Worm (Caenorhabditis elegans) whole organism, mixed stage, embryonic: Measurements from ENCODE around the gene ceh-74.

ENCODE experiments used
- M03D4.4 ChIP-seq: sonication (generic microtip); optimal IDR thresholded peaks from 2 replicates; lab custom pipeline; 2017; ENCODE audit warnings: mild to moderate bottlenecking, missing genetic modification characterization, missing compliant biosample characterization
- bed-3 ChIP-seq: fragments of 200-800 bp; sonication (Bioruptor generic); optimal IDR thresholded peaks from 3 replicates; lab custom pipeline; 2018; ENCODE audit warnings: mild to moderate bottlenecking, missing genetic modification characterization, moderate library complexity, missing compliant biosample characterization
- blmp-1 ChIP-seq: fragments of 150-350 bp; optimal IDR thresholded peaks from 2 replicates; lab custom pipeline; 2014; ENCODE audit warnings: missing biosample characterization, missing genetic modification characterization
- ceh-39 ChIP-seq: fragments of 150-350 bp; optimal IDR thresholded peaks from 2 replicates; lab custom pipeline; 2014; ENCODE audit warnings: missing biosample characterization, missing genetic modification characterization
- ceh-43 ChIP-seq: fragments of 200-800 bp; sonication (Bioruptor generic); optimal IDR thresholded peaks from 2 replicates; lab custom pipeline; 2018; ENCODE audit warnings: mild to moderate bottlenecking, missing genetic modification characterization, moderate library complexity, missing compliant biosample characterization
- ceh-83 ChIP-seq: fragments of 200-800 bp; sonication (Bioruptor generic); optimal IDR thresholded peaks from 2 replicates; lab custom pipeline; 2018; ENCODE audit warnings: mild to moderate bottlenecking, missing genetic modification characterization, missing compliant biosample characterization
- ces-1 ChIP-seq: fragments of 150-350 bp; optimal IDR thresholded peaks from 2 replicates; lab custom pipeline; 2014; ENCODE audit warnings: missing biosample characterization, missing genetic modification reagents, missing genetic modification characterization
- cnd-1 ChIP-seq: fragments of 200-800 bp; sonication (Bioruptor generic); optimal IDR thresholded peaks from 2 replicates; lab custom pipeline; 2018; ENCODE audit warnings: mild to moderate bottlenecking, missing genetic modification characterization, missing compliant biosample characterization
- elt-1 ChIP-seq: sonication (generic microtip); optimal IDR thresholded peaks from 2 replicates; lab custom pipeline; 2017; ENCODE audit warnings: missing genetic modification characterization, mild to moderate bottlenecking, missing compliant biosample characterization, antibody characterized with exemption, moderate library complexity, borderline replicate concordance; ENCODE audit not compliant: insufficient read depth
- elt-3 ChIP-seq: fragments of 150-350 bp; optimal IDR thresholded peaks from 2 replicates; lab custom pipeline; 2014; ENCODE audit warnings: missing biosample characterization, missing genetic modification characterization
- flh-1 ChIP-seq: fragments of 200-800 bp; sonication (Bioruptor generic); optimal IDR thresholded peaks from 2 replicates; lab custom pipeline; 2018; ENCODE audit warnings: mild to moderate bottlenecking, missing genetic modification characterization, moderate library complexity, missing compliant biosample characterization
- ham-2 ChIP-seq: fragments of 200-800 bp; sonication (Bioruptor generic); optimal IDR thresholded peaks from 2 replicates; lab custom pipeline; 2018; ENCODE audit warnings: mild to moderate bottlenecking, missing genetic modification characterization, missing compliant biosample characterization
- hlh-1 ChIP-seq: fragments of 150-350 bp; optimal IDR thresholded peaks from 2 replicates; lab custom pipeline; 2014; ENCODE audit warnings: missing biosample characterization, missing genetic modification reagents, missing genetic modification characterization
- lin-13 ChIP-seq: fragments of 150-350 bp; optimal IDR thresholded peaks from 2 replicates; lab custom pipeline; 2014; ENCODE audit warnings: missing biosample characterization, missing genetic modification characterization
- lin-32 ChIP-seq: fragments of 200-800 bp; sonication (Bioruptor generic); optimal IDR thresholded peaks from 2 replicates; lab custom pipeline; 2018; ENCODE audit warnings: mild to moderate bottlenecking, missing genetic modification characterization, missing compliant biosample characterization
- lsy-2 ChIP-seq: fragments of 150-350 bp; optimal IDR thresholded peaks from 2 replicates; lab custom pipeline; 2014; ENCODE audit warnings: missing biosample characterization, missing genetic modification characterization
- mab-5 ChIP-seq: fragments of 150-350 bp; optimal IDR thresholded peaks from 2 replicates; lab custom pipeline; 2014; ENCODE audit warnings: missing biosample characterization, missing genetic modification characterization
- mep-1 ChIP-seq: fragments of 150-350 bp; optimal IDR thresholded peaks from 2 replicates; lab custom pipeline; 2017; ENCODE audit warnings: missing biosample characterization, missing genetic modification reagents, missing genetic modification characterization, inconsistent platforms
- mls-2 ChIP-seq: sonication (generic microtip); optimal IDR thresholded peaks from 2 replicates; lab custom pipeline; 2016; ENCODE audit warnings: mild to moderate bottlenecking, missing genetic modification characterization, moderate library complexity, missing compliant biosample characterization
- nhr-12 ChIP-seq: fragments of 150-350 bp; optimal IDR thresholded peaks from 2 replicates; lab custom pipeline; 2014; ENCODE audit warnings: missing biosample characterization, missing genetic modification characterization
- nhr-237 ChIP-seq: fragments of 150-350 bp; optimal IDR thresholded peaks from 2 replicates; lab custom pipeline; 2014; ENCODE audit warnings: missing biosample characterization, missing genetic modification characterization
- nhr-28 ChIP-seq: fragments of 150-350 bp; optimal IDR thresholded peaks from 2 replicates; lab custom pipeline; 2014; ENCODE audit warnings: missing biosample characterization, missing genetic modification characterization
- nhr-76 ChIP-seq: sonication (generic microtip); optimal IDR thresholded peaks from 2 replicates; lab custom pipeline; 2017; ENCODE audit warnings: missing biosample characterization, missing genetic modification characterization
- pha-4 ChIP-seq: fragments of 150-350 bp; optimal IDR thresholded peaks from 2 replicates; lab custom pipeline; 2018; ENCODE audit warnings: missing biosample characterization, missing genetic modification reagents, missing genetic modification characterization
- sem-2 ChIP-seq: fragments of 200-800 bp; sonication (Bioruptor generic); optimal IDR thresholded peaks from 2 replicates; lab custom pipeline; 2018; ENCODE audit warnings: mild to moderate bottlenecking, missing genetic modification characterization, missing compliant biosample characterization
- snpc-4 ChIP-seq: fragments of 150-350 bp; optimal IDR thresholded peaks from 2 replicates; lab custom pipeline; 2014; ENCODE audit warnings: missing biosample characterization, missing genetic modification characterization
- sptf-1 ChIP-seq: sonication (generic microtip); optimal IDR thresholded peaks from 2 replicates; lab custom pipeline; 2017; ENCODE audit warnings: mild to moderate bottlenecking, missing genetic modification characterization, moderate library complexity, missing compliant biosample characterization
- tbx-8 ChIP-seq: fragments of 200-800 bp; sonication (Bioruptor generic); optimal IDR thresholded peaks from 2 replicates; lab custom pipeline; 2018; ENCODE audit warnings: mild to moderate bottlenecking, missing genetic modification characterization, moderate library complexity, missing compliant biosample characterization
- unc-120 ChIP-seq: sonication (generic microtip); optimal IDR thresholded peaks from 2 replicates; lab custom pipeline; 2017; ENCODE audit warnings: missing genetic modification characterization, missing compliant biosample characterization; ENCODE audit not compliant: poor library complexity, severe bottlenecking
- unc-39 ChIP-seq: fragments of 150-350 bp; optimal IDR thresholded peaks from 2 replicates; lab custom pipeline; 2014; ENCODE audit warnings: missing biosample characterization, missing genetic modification characterization
- unc-62 ChIP-seq: fragments of 150-350 bp; optimal IDR thresholded peaks from 2 replicates; lab custom pipeline; 2014; ENCODE audit warnings: missing biosample characterization, missing genetic modification reagents, missing genetic modification characterization
- zip-8 ChIP-seq: fragments of 150-350 bp; optimal IDR thresholded peaks from 2 replicates; lab custom pipeline; 2014; ENCODE audit warnings: missing biosample characterization, missing genetic modification characterization

Gene ceh-74

ce11 chrV:14177657-14178129 is at the start of gene ceh-74:
Gene ceh-74 (plus strand): TSS chrV:14178079.
- no peak for TF ChIP-seq ham-2 (GFP tag; lab: Kevin White, UChicago)
- TF ChIP-seq mep-1 (tag; lab: Kevin White, UChicago) = peak; percentile 32
- no peak for TF ChIP-seq ceh-39 (tag; lab: Kevin White, UChicago)
- TF ChIP-seq mab-5 (tag; lab: Kevin White, UChicago) = no peak
- no peak for TF ChIP-seq zip-8
- TF ChIP-seq nhr-12 (tag; lab: Kevin White, UChicago) = no peak
- TF ChIP-seq snpc-4 (tag; lab: Kevin White, UChicago) = no peak
- TF ChIP-seq, all 35 proteins: peak for 1

ce11 chrV:14128858-14129257 is 49.0 kb upstream of the ceh-74 start:
- TF ChIP-seq sptf-1 (tag; lab: Kevin White, UChicago) = peak; percentile 25
- no peak for TF ChIP-seq mls-2 (tag; lab: Kevin White, UChicago)

ce11 chrV:14130226-14130625 is 47.7 kb upstream of the ceh-74 start:
- TF ChIP-seq sptf-1 (tag; lab: Kevin White, UChicago) = peak; percentile 20
- no peak for TF ChIP-seq lin-32 (GFP tag; lab: Kevin White, UChicago)
- TF ChIP-seq tbx-8 (GFP tag; lab: Kevin White, UChicago) = no peak
- no peak for TF ChIP-seq lin-13 (tag; lab: Kevin White, UChicago)
- TF ChIP-seq bed-3 (GFP tag; lab: Kevin White, UChicago) = no peak
- TF ChIP-seq ces-1 = peak; percentile 93

DNA sequence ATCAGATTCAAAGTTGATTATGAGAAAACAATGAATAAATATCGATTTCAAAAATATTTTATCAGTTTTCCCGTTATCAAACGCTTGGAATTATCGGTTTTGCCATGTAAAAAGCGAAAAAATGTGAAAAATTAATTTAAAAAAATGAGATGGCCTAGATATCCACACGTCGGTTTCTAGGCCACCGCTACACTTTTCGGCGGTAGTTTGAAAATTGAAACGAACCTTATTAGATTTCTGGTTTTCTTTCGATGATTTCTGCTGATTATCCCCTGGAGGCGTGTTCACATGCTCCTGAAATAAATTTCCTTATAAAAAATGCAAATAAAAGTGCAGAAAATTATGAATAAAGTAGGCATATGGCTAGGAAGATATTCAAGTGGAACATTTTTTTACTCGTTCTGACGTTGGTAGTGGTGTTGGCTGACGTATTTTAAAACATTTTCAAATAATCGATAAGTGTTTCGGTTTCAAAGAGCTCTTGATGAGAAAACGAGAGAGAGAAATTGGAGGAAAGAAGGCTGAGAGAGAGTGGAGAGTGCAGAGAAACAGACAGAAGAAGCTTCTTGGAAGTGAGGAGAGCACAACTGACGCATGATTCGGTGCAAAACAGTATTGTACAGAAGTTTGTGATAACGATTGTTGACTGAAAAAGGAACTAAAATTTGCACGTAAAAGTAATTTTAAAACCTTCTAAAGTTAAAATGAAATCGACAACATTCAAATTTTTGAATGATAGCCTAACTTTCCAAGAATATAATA is 44.7 kb upstream of the ceh-74 start:
- TF ChIP-seq ham-2 (GFP tag; lab: Kevin White, UChicago) = no peak
- TF ChIP-seq ces-1 = peak; percentile 16
- TF ChIP-seq nhr-76 (tag; lab: Kevin White, UChicago) = no peak
- no peak for TF ChIP-seq unc-120 (tag; lab: Kevin White, UChicago)
- TF ChIP-seq hlh-1 (tag; lab: Kevin White, UChicago) = peak; percentile 20

- TF ChIP-seq tbx-8 (GFP tag; lab: Kevin White, UChicago) (no peak), blmp-1 (tag; lab: Kevin White, UChicago) (no peak), unc-39 (tag; lab: Kevin White, UChicago) (no peak), mls-2 (tag; lab: Kevin White, UChicago) (no peak), flh-1 (GFP tag; lab: Kevin White, UChicago) (no peak), snpc-4 (tag; lab: Kevin White, UChicago) (no peak), cnd-1 (tag; lab: Kevin White, UChicago) (no peak), lsy-2 (tag; lab: Kevin White, UChicago) (no peak), sem-2 (GFP tag; lab: Kevin White, UChicago) (no peak), zip-8 (no peak), pha-4 (tag; lab: Kevin White, UChicago) (no peak), ceh-83 (no peak)
Measured at ce11 chrV:14134757-14135441, 43.0 kb upstream of the ceh-74 start.

DNA sequence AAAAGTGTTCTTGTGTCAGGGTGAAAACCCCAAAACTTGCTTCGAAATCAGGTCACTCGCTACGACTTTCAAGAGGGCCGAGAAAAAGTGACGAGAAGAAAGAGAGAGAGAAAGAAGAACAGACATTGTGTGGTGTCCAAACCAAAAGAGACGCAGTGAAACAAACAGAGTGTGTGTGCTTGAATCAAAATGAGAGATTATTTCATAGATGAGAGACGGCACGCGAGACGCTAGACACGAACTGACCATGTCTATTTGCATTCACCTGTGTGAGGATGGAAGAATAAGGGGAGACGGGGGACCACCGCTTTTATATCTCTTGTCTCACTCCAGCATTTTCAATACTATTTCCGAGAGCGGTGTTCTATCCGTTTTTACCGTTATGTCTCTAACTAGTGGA is 41.7 kb upstream of the ceh-74 start:
- TF ChIP-seq unc-120 (tag; lab: Kevin White, UChicago) (peak; percentile 59), mep-1 (tag; lab: Kevin White, UChicago) (peak; percentile 72), nhr-12 (tag; lab: Kevin White, UChicago) (no peak), snpc-4 (tag; lab: Kevin White, UChicago) (no peak), unc-39 (tag; lab: Kevin White, UChicago) (no peak), mls-2 (tag; lab: Kevin White, UChicago) (peak; percentile 38), lin-32 (GFP tag; lab: Kevin White, UChicago) (no peak), ceh-39 (tag; lab: Kevin White, UChicago) (no peak), ces-1 (peak; percentile 31), nhr-76 (tag; lab: Kevin White, UChicago) (no peak), blmp-1 (tag; lab: Kevin White, UChicago) (no peak), sptf-1 (tag; lab: Kevin White, UChicago) (peak; percentile 54), elt-3 (tag; lab: Kevin White, UChicago) (no peak), elt-1 (tag; lab: Kevin White, UChicago) (no peak), sem-2 (GFP tag; lab: Kevin White, UChicago) (no peak), lsy-2 (tag; lab: Kevin White, UChicago) (peak; percentile 41), nhr-28 (tag; lab: Kevin White, UChicago) (no peak), M03D4.4 (tag; lab: Kevin White, UChicago) (peak; percentile 27), tbx-8 (GFP tag; lab: Kevin White, UChicago) (no peak), pha-4 (tag; lab: Kevin White, UChicago) (peak; percentile 86), flh-1 (GFP tag; lab: Kevin White, UChicago) (no peak), ham-2 (GFP tag; lab: Kevin White, UChicago) (peak; percentile 81), zip-8 (no peak), nhr-237 (tag; lab: Kevin White, UChicago) (peak; percentile 78), ceh-83 (no peak), ceh-43 (no peak), cnd-1 (tag; lab: Kevin White, UChicago) (peak; percentile 36), bed-3 (GFP tag; lab: Kevin White, UChicago) (no peak), unc-62 (GFP tag; lab: Kevin White, UChicago) (peak; percentile 64), lin-13 (tag; lab: Kevin White, UChicago) (no peak), hlh-1 (tag; lab: Kevin White, UChicago) (peak; percentile 51)
